Fruit fly (Drosophila melanogaster) whole organism, embryonic: Measurements from ENCODE around the gene UBL3.

Experiments
- Abd-B ChIP-seq: fragments of 200-800 bp; sonication (Bioruptor generic); optimal IDR thresholded peaks from 2 replicates; lab custom pipeline; 2018; ENCODE audit warnings: missing biosample characterization, mild to moderate bottlenecking, missing genetic modification characterization, moderate library complexity
- Adf1 ChIP-seq: fragments of 200-800 bp; sonication (Bioruptor generic); IDR thresholded peaks from 2 replicates; pipeline ENCODE4 v1.3.6; 2022; ENCODE audit warnings: missing biosample characterization, missing genetic modification characterization
- CG11247 ChIP-seq: fragments of 200-800 bp; sonication (Bioruptor generic); IDR thresholded peaks from 2 replicates; pipeline ENCODE4 v1.3.6; 2022; ENCODE audit warnings: missing biosample characterization, missing genetic modification characterization
- CG12769 ChIP-seq: fragments of 200-800 bp; sonication (Bioruptor generic); optimal IDR thresholded peaks from 2 replicates; lab custom pipeline; 2019; ENCODE audit warnings: missing biosample characterization, mild to moderate bottlenecking, missing genetic modification characterization, moderate library complexity
- CG13287 ChIP-seq: fragments of 200-800 bp; sonication (Bioruptor generic); IDR thresholded peaks from 2 replicates; pipeline ENCODE4 v1.3.6; 2022; ENCODE audit warnings: missing biosample characterization, missing genetic modification characterization; ENCODE audit not compliant: partially characterized antibody
- CG15479 ChIP-seq: fragments of 200-800 bp; sonication (Bioruptor generic); optimal IDR thresholded peaks from 3 replicates; lab custom pipeline; 2019; ENCODE audit warnings: missing biosample characterization, mild to moderate bottlenecking, missing genetic modification characterization, moderate library complexity
- CG16813 ChIP-seq: fragments of 200-800 bp; sonication (Bioruptor generic); IDR thresholded peaks from 3 replicates; pipeline ENCODE4 v1.3.6; 2022; ENCODE audit warnings: missing biosample characterization, missing genetic modification characterization; ENCODE audit not compliant: partially characterized antibody
- CG17568 ChIP-seq: fragments of 200-800 bp; sonication (Bioruptor generic); optimal IDR thresholded peaks from 2 replicates; lab custom pipeline; 2018; ENCODE audit warnings: missing biosample characterization, mild to moderate bottlenecking, missing genetic modification characterization, moderate library complexity
- CG18011 ChIP-seq: fragments of 200-800 bp; sonication (Bioruptor generic); optimal IDR thresholded peaks from 2 replicates; lab custom pipeline; 2017; ENCODE audit warnings: missing biosample characterization, missing genetic modification characterization, mild to moderate bottlenecking, moderate library complexity, missing genotype
- CG3065 ChIP-seq: fragments of 200-800 bp; sonication (Bioruptor generic); optimal IDR thresholded peaks from 2 replicates; lab custom pipeline; 2016; ENCODE audit warnings: missing biosample characterization, missing genetic modification characterization
- CG6175 ChIP-seq: fragments of 200-800 bp; sonication (Bioruptor generic); IDR thresholded peaks from 3 replicates; pipeline ENCODE4 v1.3.6; 2022; ENCODE audit warnings: missing biosample characterization, missing genetic modification characterization
- CG6254 ChIP-seq: fragments of 200-800 bp; sonication (Bioruptor generic); optimal IDR thresholded peaks from 3 replicates; lab custom pipeline; 2017; ENCODE audit warnings: mild to moderate bottlenecking, missing biosample characterization, missing genetic modification reagents, missing genetic modification characterization
- CG6689 ChIP-seq: fragments of 200-800 bp; sonication (Bioruptor generic); IDR thresholded peaks from 2 replicates; pipeline ENCODE4 v1.3.6; 2022; ENCODE audit warnings: missing biosample characterization, missing genetic modification characterization
- CG6791 ChIP-seq: fragments of 200-800 bp; sonication (Bioruptor generic); IDR thresholded peaks from 3 replicates; pipeline ENCODE4 v1.3.6; 2022; ENCODE audit warnings: missing biosample characterization, missing genetic modification characterization; ENCODE audit not compliant: partially characterized antibody
- CG6813 ChIP-seq: fragments of 200-800 bp; sonication (Bioruptor generic); optimal IDR thresholded peaks from 2 replicates; lab custom pipeline; 2017; ENCODE audit warnings: missing biosample characterization, missing genetic modification characterization, mild to moderate bottlenecking, moderate library complexity, missing genetic modification reagents
- CG7745 ChIP-seq: fragments of 200-800 bp; sonication (Bioruptor generic); optimal IDR thresholded peaks from 2 replicates; lab custom pipeline; 2018; ENCODE audit warnings: missing biosample characterization, mild to moderate bottlenecking, missing genetic modification characterization, moderate library complexity
- CG7963 ChIP-seq: fragments of 200-800 bp; sonication (Bioruptor generic); IDR thresholded peaks from 3 replicates; pipeline ENCODE4 v1.3.6; 2022; ENCODE audit warnings: missing biosample characterization, missing genetic modification characterization; ENCODE audit not compliant: partially characterized antibody
- CG9609 ChIP-seq: fragments of 200-800 bp; sonication (Bioruptor generic); optimal IDR thresholded peaks from 3 replicates; lab custom pipeline; 2016; ENCODE audit warnings: missing biosample characterization, missing genetic modification characterization
- CrebB ChIP-seq: fragments of 200-800 bp; sonication (Bioruptor generic); optimal IDR thresholded peaks from 3 replicates; lab custom pipeline; 2018; ENCODE audit warnings: missing biosample characterization, mild to moderate bottlenecking, missing genetic modification characterization
- D19B ChIP-seq: fragments of 200-800 bp; sonication (Bioruptor generic); optimal IDR thresholded peaks from 2 replicates; lab custom pipeline; 2017; ENCODE audit warnings: missing biosample characterization, mild to moderate bottlenecking, missing genetic modification characterization
- Deaf1 ChIP-seq: fragments of 200-800 bp; optimal IDR thresholded peaks from 3 replicates; lab custom pipeline; 2019; ENCODE audit warnings: missing biosample characterization, mild to moderate bottlenecking, missing genetic modification characterization, moderate library complexity
- Dfd ChIP-seq, 2 experiments: fragments of >200 bp; optimal IDR thresholded peaks; 2 replicates each; lab custom pipeline; 2017; ENCODE audit warnings: missing biosample characterization in 2 of 2, missing genetic modification characterization in 2 of 2
- Dref ChIP-seq: fragments of 200-800 bp; sonication (Bioruptor generic); IDR thresholded peaks from 2 replicates; pipeline ENCODE4 v1.3.6; 2022; ENCODE audit warnings: missing biosample characterization, missing genetic modification characterization
- E2f2 ChIP-seq: fragments of 200-800 bp; sonication (Bioruptor generic); IDR thresholded peaks from 2 replicates; pipeline ENCODE4 v1.3.6; 2022; ENCODE audit warnings: missing biosample characterization, missing genetic modification characterization
- ERR ChIP-seq: fragments of 200-800 bp; sonication (Bioruptor generic); optimal IDR thresholded peaks from 2 replicates; lab custom pipeline; 2016; ENCODE audit warnings: missing biosample characterization, missing genetic modification characterization
- Gug ChIP-seq: fragments of 200-800 bp; sonication (Bioruptor generic); IDR thresholded peaks from 4 replicates; pipeline ENCODE4 v1.3.6; 2022; ENCODE audit warnings: missing biosample characterization, missing genetic modification characterization
- H2.0 ChIP-seq: fragments of 200-800 bp; sonication (Bioruptor generic); IDR thresholded peaks from 2 replicates; pipeline ENCODE4 v1.3.6; 2022; ENCODE audit warnings: missing biosample characterization, missing genetic modification characterization
- HLH4C ChIP-seq: fragments of 200-800 bp; sonication (Bioruptor generic); IDR thresholded peaks from 3 replicates; pipeline ENCODE4 v1.3.6; 2022; ENCODE audit warnings: missing biosample characterization, missing genetic modification characterization; ENCODE audit not compliant: partially characterized antibody
- Opbp ChIP-seq: fragments of 200-800 bp; sonication (Bioruptor generic); IDR thresholded peaks from 3 replicates; pipeline ENCODE4 v1.3.6; 2022; ENCODE audit warnings: missing biosample characterization, missing genetic modification characterization; ENCODE audit not compliant: partially characterized antibody
- Scr ChIP-seq: fragments of 200-800 bp; sonication (Bioruptor generic); IDR thresholded peaks from 2 replicates; pipeline ENCODE4 v1.3.6; 2022; ENCODE audit warnings: missing biosample characterization, missing genetic modification characterization; ENCODE audit not compliant: partially characterized antibody
- Usf ChIP-seq: fragments of 200-800 bp; sonication (Bioruptor generic); optimal IDR thresholded peaks from 2 replicates; lab custom pipeline; 2017; ENCODE audit warnings: missing genotype, missing biosample characterization, missing genetic modification characterization
- amos ChIP-seq: fragments of 200-800 bp; sonication (Bioruptor generic); IDR thresholded peaks from 2 replicates; pipeline ENCODE4 v1.3.6; 2022; ENCODE audit warnings: missing biosample characterization, missing genetic modification characterization; ENCODE audit not compliant: partially characterized antibody
- dan ChIP-seq: fragments of 200-800 bp; sonication (Bioruptor generic); IDR thresholded peaks from 2 replicates; pipeline ENCODE4 v1.3.6; 2022; ENCODE audit warnings: missing biosample characterization, missing genetic modification characterization
- dpn ChIP-seq, 2 experiments: fragments of 200-800 bp; sonication (Bioruptor generic); optimal IDR thresholded peaks; 3 replicates each; lab custom pipeline; 2016; ENCODE audit warnings: missing biosample characterization in 2 of 2, missing genetic modification characterization in 2 of 2
- ham ChIP-seq: fragments of 200-800 bp; sonication (Bioruptor generic); IDR thresholded peaks from 2 replicates; pipeline ENCODE4 v1.3.6; 2022; ENCODE audit warnings: missing biosample characterization, missing genetic modification characterization
- hb ChIP-seq: fragments of 200-800 bp; sonication (Bioruptor generic); IDR thresholded peaks from 3 replicates; pipeline ENCODE4 v1.3.6; 2022; ENCODE audit warnings: missing biosample characterization, missing genetic modification characterization; ENCODE audit not compliant: partially characterized antibody
- inv ChIP-seq: fragments of 200-800 bp; sonication (Bioruptor generic); IDR thresholded peaks from 2 replicates; pipeline ENCODE4 v1.3.6; 2022; ENCODE audit warnings: missing biosample characterization, missing genetic modification characterization; ENCODE audit not compliant: partially characterized antibody
- jumu ChIP-seq: fragments of 200-800 bp; sonication (Bioruptor generic); optimal IDR thresholded peaks from 3 replicates; lab custom pipeline; 2016; ENCODE audit warnings: missing biosample characterization, missing genetic modification characterization
- kni ChIP-seq: fragments of 200-800 bp; sonication (Bioruptor generic); optimal IDR thresholded peaks from 3 replicates; lab custom pipeline; 2017; ENCODE audit warnings: mild to moderate bottlenecking, missing biosample characterization, missing genetic modification reagents, missing genetic modification characterization
- lmd ChIP-seq: fragments of 200-800 bp; sonication (Bioruptor generic); IDR thresholded peaks from 2 replicates; pipeline ENCODE4 v1.3.6; 2022; ENCODE audit warnings: missing biosample characterization, missing genetic modification characterization
- pfk ChIP-seq: fragments of 200-800 bp; sonication (Bioruptor generic); optimal IDR thresholded peaks from 2 replicates; lab custom pipeline; 2018; ENCODE audit warnings: missing biosample characterization, mild to moderate bottlenecking, missing genetic modification characterization, moderate library complexity
- sna ChIP-seq: fragments of 200-800 bp; sonication (Bioruptor generic); IDR thresholded peaks from 2 replicates; pipeline ENCODE4 v1.3.6; 2022; ENCODE audit warnings: missing biosample characterization, missing genetic modification characterization; ENCODE audit not compliant: partially characterized antibody
- tna ChIP-seq: fragments of 200-800 bp; sonication (Bioruptor generic); IDR thresholded peaks from 2 replicates; pipeline ENCODE4 v1.3.6; 2022; ENCODE audit warnings: missing biosample characterization, missing genetic modification characterization; ENCODE audit not compliant: partially characterized antibody
- tup ChIP-seq: fragments of 200-800 bp; sonication (Bioruptor generic); optimal IDR thresholded peaks from 2 replicates; lab custom pipeline; 2016; ENCODE audit warnings: missing biosample characterization, mild to moderate bottlenecking, missing genetic modification characterization, moderate library complexity
- unc-4 ChIP-seq: fragments of 200-800 bp; sonication (Bioruptor generic); IDR thresholded peaks from 2 replicates; pipeline ENCODE4 v1.3.6; 2022; ENCODE audit warnings: missing biosample characterization, missing genetic modification characterization; ENCODE audit not compliant: partially characterized antibody
- vfl ChIP-seq: fragments of 200-800 bp; sonication (Bioruptor generic); optimal IDR thresholded peaks from 2 replicates; lab custom pipeline; 2016; ENCODE audit warnings: missing biosample characterization, missing genetic modification characterization
- vnd ChIP-seq: fragments of 200-800 bp; sonication (Bioruptor generic); IDR thresholded peaks from 3 replicates; pipeline ENCODE4 v1.3.6; 2022; ENCODE audit warnings: missing biosample characterization, missing genetic modification characterization; ENCODE audit not compliant: partially characterized antibody

Gene UBL3

dm6 chrX:15844139-15844538 lies 8.8 kb downstream of the UBL3 start, which contains the start of the genes ArgRS and CG8578 (continued):
- TF ChIP-seq CG16813 (GFP tag; lab: Robert Waterston, UW) (peak; percentile 87), CG6689 (peak; percentile 83; the same call in 1 of the 2 replicates), CG6175 (no peak), dan (GFP tag; lab: Robert Waterston, UW) (no peak), CG7963 (GFP tag; lab: Robert Waterston, UW) (0 out of 3 replicates have a peak, but pooled peaks have one; percentile 47), CrebB (tag; lab: Kevin White, UChicago) (no peak), jumu (GFP tag; lab: Kevin White, UChicago) (peak; percentile 90), lmd (GFP tag; lab: Robert Waterston, UW) (peak; percentile 70)

- TF ChIP-seq Scr (GFP tag; lab: Robert Waterston, UW): peak; percentile 76
- TF ChIP-seq CG7745 (tag; lab: Kevin White, UChicago): no peak
- TF ChIP-seq H2.0 (GFP tag; lab: Robert Waterston, UW): no peak
- TF ChIP-seq Gug: no peak
- peak; percentile 96; the same call in 2 of the 3 replicates for TF ChIP-seq Opbp (GFP tag; lab: Robert Waterston, UW)
- TF ChIP-seq HLH4C (GFP tag; lab: Robert Waterston, UW): peak; percentile 100
- no peak for TF ChIP-seq CG18011 (GFP tag; lab: Kevin White, UChicago)
- peak; percentile 81 for TF ChIP-seq CG13287 (GFP tag; lab: Robert Waterston, UW)
- no peak for TF ChIP-seq dpn (GFP tag; optimal IDR thresholded peaks at IDR 0.05; lab: Kevin White, UChicago)
- TF ChIP-seq kni (GFP tag; lab: Kevin White, UChicago): no peak
- TF ChIP-seq Dfd (GFP tag; optimal IDR thresholded peaks at IDR 0.05; lab: Kevin White, UChicago): no peak
- TF ChIP-seq Adf1 (GFP tag; lab: Robert Waterston, UW): no peak
- no peak for TF ChIP-seq Abd-B
- TF ChIP-seq hb (GFP tag; lab: Robert Waterston, UW): peak; percentile 88
- TF ChIP-seq CG12769 (tag; lab: Kevin White, UChicago): no peak
- TF ChIP-seq sna: peak; percentile 73
- TF ChIP-seq unc-4: peak; percentile 47
- no peak for TF ChIP-seq CG9609 (GFP tag; lab: Kevin White, UChicago)
- TF ChIP-seq pfk: no peak
- TF ChIP-seq amos (GFP tag; lab: Robert Waterston, UW): peak; percentile 70
- no peak for TF ChIP-seq CG6254 (GFP tag; lab: Kevin White, UChicago)
- no peak for TF ChIP-seq CG17568 (GFP tag; lab: Kevin White, UChicago)
- TF ChIP-seq tup (GFP tag; lab: Kevin White, UChicago): no peak
- no peak for TF ChIP-seq vfl (GFP tag; lab: Kevin White, UChicago)
- no peak for TF ChIP-seq CG3065 (GFP tag; lab: Kevin White, UChicago)
- TF ChIP-seq E2f2: peak; percentile 72
- no peak for TF ChIP-seq CG15479 (GFP tag; lab: Kevin White, UChicago)
- TF ChIP-seq CG6813: no peak
- TF ChIP-seq D19B (GFP tag; lab: Kevin White, UChicago): peak; percentile 81
- peak; percentile 82 for TF ChIP-seq inv (GFP tag; lab: Robert Waterston, UW)
- TF ChIP-seq tna: peak; percentile 98
- TF ChIP-seq CG16813 (GFP tag; lab: Robert Waterston, UW): peak; percentile 95
- peak; percentile 37; the same call in 1 of the 2 replicates for TF ChIP-seq Dref (GFP tag; lab: Robert Waterston, UW)
- no peak for TF ChIP-seq Deaf1
- TF ChIP-seq Usf (GFP tag; lab: Kevin White, UChicago): no peak
- no peak for TF ChIP-seq ham (GFP tag; lab: Robert Waterston, UW)
- no peak for TF ChIP-seq CG11247 (GFP tag; lab: Robert Waterston, UW)
- TF ChIP-seq ERR: no peak
- TF ChIP-seq CG6791: peak; percentile 99
- peak; percentile 94 for TF ChIP-seq vnd (GFP tag; lab: Robert Waterston, UW)
These were observed 11.6 kb downstream of the UBL3 start for dm6 chrX:15841346-15841745.
